Fruit fly (Drosophila melanogaster): Measurements from ENCODE around the gene CG11601.

dm6 chr2L:248592-248991 is 34.5 kb downstream of the CG11601 start:
- TF ChIP-seq psq (optimal IDR thresholded peaks at IDR 0.05) (peak; percentile 13), h (optimal IDR thresholded peaks at IDR 0.05) (no peak), insv (optimal IDR thresholded peaks at IDR 0.05) (no peak)

Measured in Kc167 (cell line).